Worm (Caenorhabditis elegans): ENCODE measurements around the gene pes-5.
A peak's percentile ranks its signal among the peaks of the same experiment; 100 is the strongest.

The pes-5 gene

ce11 chrII:11823566-11824308 is 6.1 kb downstream of the pes-5 start, which contains the start of gene Y6D1A.1 (continued):
- no peak for TF ChIP-seq ceh-100 (GFP tag; IDR thresholded peaks at IDR 0.05)
- TF ChIP-seq D2030.7 (GFP tag; IDR thresholded peaks at IDR 0.05), result peak; percentile 50; the same call in 1 of the 2 replicates
- no peak for TF ChIP-seq ztf-28 (GFP tag; IDR thresholded peaks at IDR 0.05)
- TF ChIP-seq ccch-3 (GFP tag; optimal IDR thresholded peaks at IDR 0.05), result no peak
- TF ChIP-seq hsf-1 (GFP tag; IDR thresholded peaks at IDR 0.05), result 0 out of 2 replicates have a peak, but pooled peaks have one; percentile 62
- TF ChIP-seq efl-1 (GFP tag; optimal IDR thresholded peaks at IDR 0.05), result peak; percentile 90
- TF ChIP-seq lsl-1 (GFP tag; optimal IDR thresholded peaks at IDR 0.05), result peak; percentile 55
- no peak for TF ChIP-seq F37B4.10 (GFP tag; IDR thresholded peaks at IDR 0.05)
- TF ChIP-seq rec-8 (tag; optimal IDR thresholded peaks at IDR 0.05), result no peak
- peak; percentile 59; the same call in 1 of the 2 replicates for TF ChIP-seq madf-3 (GFP tag; IDR thresholded peaks at IDR 0.05)
- TF ChIP-seq snpc-3.4 (tag; optimal IDR thresholded peaks at IDR 0.05), result no peak
- no peak for TF ChIP-seq nhr-179 (tag; optimal IDR thresholded peaks at IDR 0.05)
- peak; percentile 43 for TF ChIP-seq dpl-1 (GFP tag; optimal IDR thresholded peaks at IDR 0.05)
- TF ChIP-seq ZK185.1 (tag; optimal IDR thresholded peaks at IDR 0.05; ENCODE audit: poor library complexity, severe bottlenecking), result no peak
- no peak for TF ChIP-seq egl-18 (GFP tag; IDR thresholded peaks at IDR 0.05)

ce11 chrII:11819824-11820223 is 10.0 kb downstream of the pes-5 start, which contains the start of gene Y6D1A.2:
Gene Y6D1A.2, minus strand, starts transcription at chrII:11819924.
- TF ChIP-seq ceh-27 (GFP tag; optimal IDR thresholded peaks at IDR 0.05) (no peak), hrde-1 (tag; optimal IDR thresholded peaks at IDR 0.05; ENCODE audit: borderline replicate concordance) (no peak), lsl-1 (GFP tag; optimal IDR thresholded peaks at IDR 0.05) (no peak), gei-17 (GFP tag; optimal IDR thresholded peaks at IDR 0.05) (no peak), B0261.1 (tag; optimal IDR thresholded peaks at IDR 0.05) (no peak), nhr-80 (tag; optimal IDR thresholded peaks at IDR 0.05) (no peak), K12H6.12 (tag; optimal IDR thresholded peaks at IDR 0.05) (no peak), mes-4 (tag; optimal IDR thresholded peaks at IDR 0.05) (no peak), athp-1 (tag; optimal IDR thresholded peaks at IDR 0.05) (no peak), F55B11.4 (tag; optimal IDR thresholded peaks at IDR 0.05; ENCODE audit: borderline replicate concordance, insufficient read depth) (no peak), rec-8 (tag; optimal IDR thresholded peaks at IDR 0.05) (no peak), ceh-40 (GFP tag; IDR thresholded peaks at IDR 0.05) (no peak)

ce11 chrII:11816475-11816874 is 13.3 kb downstream of the pes-5 start, which contains the start of gene pap-3:
Gene pap-3, minus strand, starts transcription at chrII:11816575.
- TF ChIP-seq tbx-9 (tag; optimal IDR thresholded peaks at IDR 0.05; ENCODE audit: borderline replicate concordance), result no peak
- TF ChIP-seq lag-1 (GFP tag; IDR thresholded peaks at IDR 0.05), result no peak

ce11 chrII:11816014-11816413 is 13.8 kb downstream of the pes-5 start:
- TF ChIP-seq nhr-179 (tag; optimal IDR thresholded peaks at IDR 0.05) (no peak), ZK185.1 (tag; optimal IDR thresholded peaks at IDR 0.05; ENCODE audit: poor library complexity, severe bottlenecking) (no peak), bed-2 (GFP tag; IDR thresholded peaks at IDR 0.05) (no peak), lin-40 (tag; optimal IDR thresholded peaks at IDR 0.05) (no peak), ztf-25 (GFP tag; IDR thresholded peaks at IDR 0.05) (no peak), hsf-1 (GFP tag; IDR thresholded peaks at IDR 0.05) (no peak), gei-17 (GFP tag; optimal IDR thresholded peaks at IDR 0.05) (no peak), zfh-2 (GFP tag; conservative IDR thresholded peaks at IDR 0.05) (no peak), rec-8 (tag; optimal IDR thresholded peaks at IDR 0.05) (no peak), F39B2.1 (GFP tag; IDR thresholded peaks at IDR 0.05) (no peak), cebp-1 (GFP tag; IDR thresholded peaks at IDR 0.05) (no peak), cebp-1 (tag; optimal IDR thresholded peaks at IDR 0.05) (no peak), nfya-2 (GFP tag; IDR thresholded peaks at IDR 0.05) (no peak), nhr-27 (tag; optimal IDR thresholded peaks at IDR 0.05) (no peak), ceh-100 (GFP tag; IDR thresholded peaks at IDR 0.05) (no peak), mes-4 (tag; optimal IDR thresholded peaks at IDR 0.05) (no peak), attf-5 (GFP tag; optimal IDR thresholded peaks at IDR 0.05) (no peak), ztf-28 (GFP tag; IDR thresholded peaks at IDR 0.05) (no peak), rcor-1 (GFP tag; IDR thresholded peaks at IDR 0.05) (no peak), B0261.1 (tag; optimal IDR thresholded peaks at IDR 0.05) (no peak)

Measured in whole organism, young adult.